1 fruit fly cellular context compared by ENCODE assay signal in the genomic region with DNA sequence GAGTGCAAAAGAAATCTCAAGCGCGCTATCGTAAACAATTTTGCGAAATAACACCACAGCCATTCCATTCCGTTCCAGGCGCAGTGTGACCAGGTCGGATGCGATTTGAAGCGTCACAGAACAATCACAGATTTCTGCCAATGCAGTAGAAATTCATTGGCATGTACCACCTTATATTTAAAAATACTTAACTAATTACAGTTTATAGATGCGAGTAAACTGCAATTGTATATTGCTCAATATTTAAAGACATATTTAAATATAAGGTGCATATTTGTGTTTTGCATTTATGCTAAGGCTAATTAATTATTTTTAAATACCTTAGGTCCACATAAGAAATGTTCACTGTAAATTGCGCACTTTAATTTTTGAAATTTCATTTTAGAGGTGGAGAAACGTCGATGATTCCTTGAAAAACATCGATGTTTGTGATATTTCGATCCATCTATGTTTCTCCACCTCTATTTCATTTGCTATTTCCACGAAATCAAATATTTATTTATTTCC.
TF ChIP-seq lines count a peak whose summit lies in the region.

A gene (minus strand): TSS at position 51 of the 507 bp plus-strand sequence.
A gene (plus strand): TSS at position 460 of the 507 bp plus-strand sequence.

TF ChIP-seq in whole organism, embryonic, 481 proteins besides CTCF, POLR2A, EP300 and RAD21 (continued from another document and continues in another):
- TF ChIP-seq CG16813 (GFP tag; IDR thresholded peaks at IDR 0.05; lab: Robert Waterston, UW; ENCODE audit: partially characterized antibody) = peak; percentile 33; the same call in 1 of the 3 replicates
- peak; percentile 94 for TF ChIP-seq CG11504 (tag; optimal IDR thresholded peaks at IDR 0.05; lab: Kevin White, UChicago)
- peak; percentile 84 for TF ChIP-seq BtbVII (GFP tag; optimal IDR thresholded peaks at IDR 0.05; lab: Kevin White, UChicago)
- TF ChIP-seq Deaf1 (tag; optimal IDR thresholded peaks at IDR 0.05; lab: Kevin White, UChicago) = no peak
- peak; percentile 84 for TF ChIP-seq CG7271 (tag; optimal IDR thresholded peaks at IDR 0.05; lab: Kevin White, UChicago)
- peak; percentile 84 for TF ChIP-seq CG10462 (GFP tag; optimal IDR thresholded peaks at IDR 0.05; lab: Kevin White, UChicago)
- peak; percentile 92 for TF ChIP-seq CG8388 (GFP tag; optimal IDR thresholded peaks at IDR 0.05; lab: Kevin White, UChicago)
- no peak for TF ChIP-seq CG1832 (GFP tag; optimal IDR thresholded peaks at IDR 0.05; lab: Kevin White, UChicago)
- peak; percentile 94 for TF ChIP-seq Atf6 (GFP tag; IDR thresholded peaks at IDR 0.05; lab: Robert Waterston, UW)
- TF ChIP-seq B-H1 (GFP tag; IDR thresholded peaks at IDR 0.05; lab: Robert Waterston, UW) = peak; percentile 92
- TF ChIP-seq CG15479 (GFP tag; optimal IDR thresholded peaks at IDR 0.05; lab: Kevin White, UChicago) = peak; percentile 80
- TF ChIP-seq tin (GFP tag; optimal IDR thresholded peaks at IDR 0.05; lab: Kevin White, UChicago) = peak; percentile 91
- peak; percentile 83 for TF ChIP-seq cato (GFP tag; optimal IDR thresholded peaks at IDR 0.05; lab: Kevin White, UChicago; ENCODE audit: borderline replicate concordance)
- TF ChIP-seq cad (GFP tag; optimal IDR thresholded peaks at IDR 0.05; lab: Kevin White, UChicago) = no peak
- peak; percentile 78 for TF ChIP-seq trh (GFP tag; optimal IDR thresholded peaks at IDR 0.05; lab: Kevin White, UChicago)
- TF ChIP-seq mam (GFP tag; optimal IDR thresholded peaks at IDR 0.05; lab: Kevin White, UChicago) = peak; percentile 94
- peak; percentile 95 for TF ChIP-seq CG17829 (tag; optimal IDR thresholded peaks at IDR 0.05; lab: Kevin White, UChicago)
- peak; percentile 91 for TF ChIP-seq lbe (GFP tag; optimal IDR thresholded peaks at IDR 0.05; lab: Kevin White, UChicago)
- TF ChIP-seq sug (tag; optimal IDR thresholded peaks at IDR 0.05; lab: Kevin White, UChicago) = peak; percentile 93
- peak; percentile 53 for TF ChIP-seq CG9876 (GFP tag; optimal IDR thresholded peaks at IDR 0.05; lab: Kevin White, UChicago)
- peak; percentile 96 for TF ChIP-seq CG12659 (GFP tag; optimal IDR thresholded peaks at IDR 0.05; lab: Kevin White, UChicago)
- TF ChIP-seq CG11456 (GFP tag; IDR thresholded peaks at IDR 0.05; lab: Robert Waterston, UW) = peak; percentile 93
- TF ChIP-seq grau (tag; optimal IDR thresholded peaks at IDR 0.05; lab: Kevin White, UChicago) = peak; percentile 100
- TF ChIP-seq CG8765 (GFP tag; IDR thresholded peaks at IDR 0.05; lab: Robert Waterston, UW) = peak; percentile 82
- no peak for TF ChIP-seq pan (optimal IDR thresholded peaks at IDR 0.05; lab: Kevin White, UChicago)
- peak in 1 of 2 experiments; percentile 96 for TF ChIP-seq pan (GFP tag; optimal IDR thresholded peaks at IDR 0.05 in 1 of 2, IDR thresholded peaks at IDR 0.05 in 1 of 2)
- TF ChIP-seq CG15269 (tag; optimal IDR thresholded peaks at IDR 0.05; lab: Kevin White, UChicago) = peak; percentile 96
- TF ChIP-seq bowl (GFP tag; IDR thresholded peaks at IDR 0.05; lab: Robert Waterston, UW) = peak; percentile 83
- peak; percentile 59 for TF ChIP-seq da (GFP tag; optimal IDR thresholded peaks at IDR 0.05; lab: Kevin White, UChicago)
- peak; percentile 89 for TF ChIP-seq Vsx1 (GFP tag; optimal IDR thresholded peaks at IDR 0.05; lab: Kevin White, UChicago)
- TF ChIP-seq CG7963 (GFP tag; IDR thresholded peaks at IDR 0.05; lab: Robert Waterston, UW; ENCODE audit: partially characterized antibody) = no peak
- peak; percentile 79 for TF ChIP-seq CG7786 (GFP tag; optimal IDR thresholded peaks at IDR 0.05; lab: Kevin White, UChicago)
- TF ChIP-seq CG11695 (GFP tag; IDR thresholded peaks at IDR 0.05; lab: Robert Waterston, UW) = peak; percentile 95
- peak; percentile 87 for TF ChIP-seq CG17568 (GFP tag; optimal IDR thresholded peaks at IDR 0.05; lab: Kevin White, UChicago)
- TF ChIP-seq Hsf (GFP tag; optimal IDR thresholded peaks at IDR 0.05; lab: Kevin White, UChicago) = peak; percentile 94
- peak; percentile 91 for TF ChIP-seq CG2889 (GFP tag; IDR thresholded peaks at IDR 0.05; lab: Robert Waterston, UW)
- peak; percentile 95 for TF ChIP-seq tgo (GFP tag; IDR thresholded peaks at IDR 0.05; lab: Robert Waterston, UW)
- TF ChIP-seq CG13624 (GFP tag; optimal IDR thresholded peaks at IDR 0.05; lab: Kevin White, UChicago) = peak; percentile 95
- peak; percentile 95 for TF ChIP-seq CG15696 (tag; optimal IDR thresholded peaks at IDR 0.05; lab: Kevin White, UChicago)
- peak; percentile 90 for TF ChIP-seq so (GFP tag; IDR thresholded peaks at IDR 0.05; lab: Robert Waterston, UW)
- peak; percentile 89 to 94 for TF ChIP-seq dpn (GFP tag; optimal IDR thresholded peaks at IDR 0.05; lab: Kevin White, UChicago)
- peak; percentile 75 for TF ChIP-seq CG11723 (GFP tag; optimal IDR thresholded peaks at IDR 0.05; lab: Kevin White, UChicago)
- peak; percentile 52 for TF ChIP-seq CG13287 (GFP tag; IDR thresholded peaks at IDR 0.05; lab: Robert Waterston, UW; ENCODE audit: partially characterized antibody)
- TF ChIP-seq CkIIα-i1 (GFP tag; IDR thresholded peaks at IDR 0.05; lab: Robert Waterston, UW) = peak; percentile 70; the same call in 1 of the 2 replicates
- peak; percentile 97 for TF ChIP-seq CG2678 (tag; optimal IDR thresholded peaks at IDR 0.05; lab: Kevin White, UChicago)
- peak; percentile 77 for TF ChIP-seq Camta (GFP tag; optimal IDR thresholded peaks at IDR 0.05; lab: Kevin White, UChicago)
- no peak for TF ChIP-seq CG14965 (GFP tag; optimal IDR thresholded peaks at IDR 0.05; lab: Kevin White, UChicago; ENCODE audit: borderline replicate concordance)
- TF ChIP-seq CG11085 (GFP tag; IDR thresholded peaks at IDR 0.05; lab: Robert Waterston, UW) = peak; percentile 86
- TF ChIP-seq fd64A (GFP tag; optimal IDR thresholded peaks at IDR 0.05; lab: Kevin White, UChicago) = peak; percentile 23
- TF ChIP-seq CG2116 (GFP tag; optimal IDR thresholded peaks at IDR 0.05; lab: Kevin White, UChicago) = peak; percentile 82
- TF ChIP-seq Atf3 (GFP tag; optimal IDR thresholded peaks at IDR 0.05; lab: Kevin White, UChicago) = peak; percentile 44
- peak; percentile 92 for TF ChIP-seq CG18599 (GFP tag; optimal IDR thresholded peaks at IDR 0.05; lab: Kevin White, UChicago)
- peak; percentile 85 for TF ChIP-seq CG12942 (GFP tag; optimal IDR thresholded peaks at IDR 0.05; lab: Kevin White, UChicago)
- TF ChIP-seq CG4617 (GFP tag; optimal IDR thresholded peaks at IDR 0.05; lab: Kevin White, UChicago; ENCODE audit: borderline replicate concordance) = peak; percentile 61
- TF ChIP-seq CG6813 (GFP tag; optimal IDR thresholded peaks at IDR 0.05; lab: Kevin White, UChicago) = peak; percentile 81
- TF ChIP-seq CG5953 (GFP tag; IDR thresholded peaks at IDR 0.05; lab: Robert Waterston, UW) = peak; percentile 78
- TF ChIP-seq CG2199 (GFP tag; IDR thresholded peaks at IDR 0.05; lab: Robert Waterston, UW) = peak; percentile 88; the same call in 2 of the 3 replicates
- TF ChIP-seq ERR (GFP tag; optimal IDR thresholded peaks at IDR 0.05; lab: Kevin White, UChicago) = peak; percentile 64
- TF ChIP-seq CG18619 (GFP tag; optimal IDR thresholded peaks at IDR 0.05; lab: Kevin White, UChicago) = peak; percentile 92
- TF ChIP-seq ase (GFP tag; IDR thresholded peaks at IDR 0.05; lab: Robert Waterston, UW) = peak; percentile 90
- TF ChIP-seq CG6683 (GFP tag; optimal IDR thresholded peaks at IDR 0.05; lab: Kevin White, UChicago) = peak; percentile 76
- TF ChIP-seq disco-r (GFP tag; optimal IDR thresholded peaks at IDR 0.05; lab: Kevin White, UChicago) = peak; percentile 53
- peak; percentile 84 for TF ChIP-seq Six4 (GFP tag; optimal IDR thresholded peaks at IDR 0.05; lab: Kevin White, UChicago)
- peak; percentile 68 for TF ChIP-seq repo (GFP tag; optimal IDR thresholded peaks at IDR 0.05; lab: Kevin White, UChicago)
- peak; percentile 89 for TF ChIP-seq CG31224 (GFP tag; IDR thresholded peaks at IDR 0.05; lab: Robert Waterston, UW)
- peak in 1 of 2 experiments; percentile 91 for TF ChIP-seq Eip74EF (GFP tag; optimal IDR thresholded peaks at IDR 0.05; lab: Kevin White, UChicago)
- peak; percentile 83 for TF ChIP-seq CG12104 (GFP tag; optimal IDR thresholded peaks at IDR 0.05; lab: Kevin White, UChicago)
- peak; percentile 94 for TF ChIP-seq nerfin-1 (tag; optimal IDR thresholded peaks at IDR 0.05; lab: Kevin White, UChicago)
- peak; percentile 86 for TF ChIP-seq CG6175 (GFP tag; IDR thresholded peaks at IDR 0.05; lab: Robert Waterston, UW)
- TF ChIP-seq psq (GFP tag; optimal IDR thresholded peaks at IDR 0.05; lab: Kevin White, UChicago) = peak; percentile 59
- peak; percentile 77 for TF ChIP-seq gfzf (GFP tag; optimal IDR thresholded peaks at IDR 0.05; lab: Kevin White, UChicago)
- TF ChIP-seq btn (GFP tag; optimal IDR thresholded peaks at IDR 0.05; lab: Kevin White, UChicago) = peak; percentile 34
- peak; percentile 69 for TF ChIP-seq Dp (GFP tag; optimal IDR thresholded peaks at IDR 0.05; lab: Kevin White, UChicago)
- peak; percentile 87 for TF ChIP-seq Oaz (GFP tag; IDR thresholded peaks at IDR 0.05; lab: Robert Waterston, UW)
- no peak for TF ChIP-seq pita (GFP tag; optimal IDR thresholded peaks at IDR 0.05; lab: Kevin White, UChicago)
- TF ChIP-seq CG42726 (GFP tag; IDR thresholded peaks at IDR 0.05; lab: Robert Waterston, UW; ENCODE audit: partially characterized antibody) = no peak
- peak; percentile 92 for TF ChIP-seq sd (tag; optimal IDR thresholded peaks at IDR 0.05; lab: Kevin White, UChicago)
- TF ChIP-seq B-H2 (GFP tag; optimal IDR thresholded peaks at IDR 0.05; lab: Kevin White, UChicago) = peak; percentile 95
- peak; percentile 87 for TF ChIP-seq CG33557 (GFP tag; optimal IDR thresholded peaks at IDR 0.05; lab: Kevin White, UChicago)
- peak; percentile 13 for TF ChIP-seq CG4282 (GFP tag; optimal IDR thresholded peaks at IDR 0.05; lab: Kevin White, UChicago)
- peak; percentile 17 for TF ChIP-seq Sry-β (GFP tag; optimal IDR thresholded peaks at IDR 0.05; lab: Kevin White, UChicago)
- TF ChIP-seq CG13424 (tag; optimal IDR thresholded peaks at IDR 0.05; lab: Kevin White, UChicago) = peak; percentile 95
- peak; percentile 90 for TF ChIP-seq cwo (GFP tag; optimal IDR thresholded peaks at IDR 0.05; lab: Kevin White, UChicago)
- TF ChIP-seq CG12236 (GFP tag; optimal IDR thresholded peaks at IDR 0.05; lab: Kevin White, UChicago) = peak; percentile 66
- peak; percentile 96 for TF ChIP-seq Oli (tag; optimal IDR thresholded peaks at IDR 0.05; lab: Kevin White, UChicago)
- peak; percentile 44 for TF ChIP-seq her (GFP tag; optimal IDR thresholded peaks at IDR 0.05; lab: Kevin White, UChicago)
- peak; percentile 92 for TF ChIP-seq H15 (GFP tag; IDR thresholded peaks at IDR 0.05; lab: Robert Waterston, UW)
- TF ChIP-seq hbn (GFP tag; IDR thresholded peaks at IDR 0.05; lab: Robert Waterston, UW; ENCODE audit: partially characterized antibody) = no peak; the same call in 1 of the 2 replicates
- TF ChIP-seq CG43689 (GFP tag; IDR thresholded peaks at IDR 0.05; lab: Robert Waterston, UW) = peak; percentile 74
- TF ChIP-seq tx (GFP tag; optimal IDR thresholded peaks at IDR 0.05; lab: Kevin White, UChicago) = peak; percentile 79
- peak; percentile 88 for TF ChIP-seq CG4328 (GFP tag; optimal IDR thresholded peaks at IDR 0.05; lab: Kevin White, UChicago)
- TF ChIP-seq nau (GFP tag; optimal IDR thresholded peaks at IDR 0.05; lab: Kevin White, UChicago) = no peak
- peak; percentile 86 for TF ChIP-seq CG10267 (tag; optimal IDR thresholded peaks at IDR 0.05; lab: Kevin White, UChicago)
- TF ChIP-seq YL-1 (GFP tag; optimal IDR thresholded peaks at IDR 0.05; lab: Kevin White, UChicago) = peak; percentile 70
- TF ChIP-seq Ravus (GFP tag; IDR thresholded peaks at IDR 0.05; lab: Robert Waterston, UW) = peak; percentile 90
- no peak for TF ChIP-seq Doc3 (GFP tag; IDR thresholded peaks at IDR 0.05; lab: Robert Waterston, UW; ENCODE audit: partially characterized antibody)
- peak; percentile 94 for TF ChIP-seq Meics (GFP tag; optimal IDR thresholded peaks at IDR 0.05; lab: Kevin White, UChicago)
- TF ChIP-seq stwl (tag; optimal IDR thresholded peaks at IDR 0.05; lab: Kevin White, UChicago) = peak; percentile 73
- no peak for TF ChIP-seq ato (GFP tag; IDR thresholded peaks at IDR 0.05; lab: Robert Waterston, UW; ENCODE audit: partially characterized antibody)
- peak; percentile 96 for TF ChIP-seq CG3847 (GFP tag; IDR thresholded peaks at IDR 0.05; lab: Robert Waterston, UW)
- TF ChIP-seq Scr (GFP tag; IDR thresholded peaks at IDR 0.05; lab: Robert Waterston, UW; ENCODE audit: partially characterized antibody) = peak; percentile 59
- peak; percentile 95 for TF ChIP-seq CG9215 (GFP tag; IDR thresholded peaks at IDR 0.05; lab: Robert Waterston, UW)
- peak; percentile 94 for TF ChIP-seq CG14710 (tag; optimal IDR thresholded peaks at IDR 0.05; lab: Kevin White, UChicago)
- TF ChIP-seq danr (GFP tag; IDR thresholded peaks at IDR 0.05; lab: Robert Waterston, UW) = peak; percentile 86
- peak; percentile 95 for TF ChIP-seq CG10366 (GFP tag; IDR thresholded peaks at IDR 0.05; lab: Robert Waterston, UW)
- peak; percentile 48 for TF ChIP-seq pb (GFP tag; optimal IDR thresholded peaks at IDR 0.05; lab: Kevin White, UChicago)
- peak; percentile 85 for TF ChIP-seq croc (GFP tag; conservative IDR thresholded peaks at IDR 0.05; lab: Robert Waterston, UW)
- TF ChIP-seq CG8924 (tag; optimal IDR thresholded peaks at IDR 0.05; lab: Kevin White, UChicago) = peak; percentile 95
- TF ChIP-seq Nf-YB (GFP tag; optimal IDR thresholded peaks at IDR 0.05; lab: Kevin White, UChicago) = peak; percentile 80
- TF ChIP-seq CG13123 (GFP tag; optimal IDR thresholded peaks at IDR 0.05; lab: Kevin White, UChicago) = peak; percentile 71
- TF ChIP-seq ham (GFP tag; IDR thresholded peaks at IDR 0.05; lab: Robert Waterston, UW) = peak; percentile 85
- peak; percentile 71 for TF ChIP-seq Atf-2 (GFP tag; optimal IDR thresholded peaks at IDR 0.05; lab: Kevin White, UChicago)
- peak; percentile 83 for TF ChIP-seq pum (GFP tag; optimal IDR thresholded peaks at IDR 0.05; lab: Kevin White, UChicago)
- TF ChIP-seq CG8478 (optimal IDR thresholded peaks at IDR 0.05; lab: Kevin White, UChicago) = no peak
- TF ChIP-seq ro (GFP tag; IDR thresholded peaks at IDR 0.05; lab: Robert Waterston, UW) = peak; percentile 78
- no peak for TF ChIP-seq usp (GFP tag; optimal IDR thresholded peaks at IDR 0.05; lab: Kevin White, UChicago)
- peak; percentile 91 for TF ChIP-seq twi (tag; optimal IDR thresholded peaks at IDR 0.05; lab: Kevin White, UChicago)
- TF ChIP-seq slbo (GFP tag; IDR thresholded peaks at IDR 0.05; lab: Robert Waterston, UW) = peak; percentile 97
- peak; percentile 95 for TF ChIP-seq CG13894 (tag; optimal IDR thresholded peaks at IDR 0.05; lab: Kevin White, UChicago)
- peak; percentile 98 for TF ChIP-seq sens (GFP tag; lab: Kevin White, UChicago)
- TF ChIP-seq Stat92E (GFP tag; optimal IDR thresholded peaks at IDR 0.05; lab: Kevin White, UChicago) = peak in 1 of 3 experiments; percentile 89
- TF ChIP-seq Dbx (GFP tag; IDR thresholded peaks at IDR 0.05; lab: Robert Waterston, UW) = peak; percentile 95
